Fruit fly (Drosophila melanogaster): ENCODE measurements around the gene CG15336.

DNA sequence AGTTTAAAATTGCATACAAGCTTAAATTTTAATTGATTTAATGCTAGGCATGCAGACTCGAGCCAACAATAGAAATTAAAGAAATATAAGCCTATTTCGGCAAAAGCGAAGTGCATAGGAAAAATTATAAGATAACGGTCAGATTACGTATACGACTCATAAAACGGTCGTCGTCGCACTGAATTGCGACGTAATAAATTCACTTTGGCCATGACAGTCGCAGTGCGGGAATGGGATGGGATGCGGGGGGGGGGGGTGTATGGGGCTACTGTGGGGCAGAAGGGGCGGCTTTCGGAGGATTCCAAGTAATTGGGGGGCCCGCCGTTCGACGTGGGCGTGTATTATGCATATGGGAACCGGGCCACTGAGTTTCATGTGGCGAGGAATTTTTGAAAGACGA is 36.8 kb upstream of the CG15336 start:
- TF ChIP-seq CG8478 (optimal IDR thresholded peaks at IDR 0.05) (no peak), psq (optimal IDR thresholded peaks at IDR 0.05) (no peak)

Measured in whole organism.